Worm (Caenorhabditis elegans) whole organism, early embryonic: Measurements from ENCODE around the gene W08F4.5.
"Not testable (repeated sequence)": the region's sequence is repeated elsewhere in the genome, so short reads cannot be mapped to it uniquely, and the experiment has no call there.

ENCODE experiments used
- B0310.2 ChIP-seq: sonication (generic microtip); optimal IDR thresholded peaks from 2 replicates; lab custom pipeline; 2016; ENCODE audit warnings: mild to moderate bottlenecking, missing genetic modification characterization, missing compliant biosample characterization
- F13C5.2 ChIP-seq: sonication (generic microtip); optimal IDR thresholded peaks from 2 replicates; lab custom pipeline; 2017; ENCODE audit warnings: mild to moderate bottlenecking, missing genetic modification characterization, inconsistent platforms, missing compliant biosample characterization
- aly-1 ChIP-seq: sonication (generic microtip); optimal IDR thresholded peaks from 2 replicates; lab custom pipeline; 2016; ENCODE audit warnings: missing genetic modification characterization, missing compliant biosample characterization
- ama-1 ChIP-seq: fragments of 150-350 bp; optimal IDR thresholded peaks from 2 replicates; lab custom pipeline; 2014
- ceh-13 ChIP-seq: fragments of 200-800 bp; sonication (Bioruptor generic); optimal IDR thresholded peaks from 2 replicates; lab custom pipeline; 2018; ENCODE audit warnings: mild to moderate bottlenecking, missing genetic modification characterization, missing compliant biosample characterization
- ceh-36 ChIP-seq: sonication (generic microtip); optimal IDR thresholded peaks from 2 replicates; lab custom pipeline; 2016; ENCODE audit warnings: missing genetic modification characterization, inconsistent platforms, missing compliant biosample characterization
- ets-7 ChIP-seq: sonication (generic microtip); optimal IDR thresholded peaks from 2 replicates; lab custom pipeline; 2016; ENCODE audit warnings: missing genotype, missing genetic modification characterization, missing compliant biosample characterization
- flt-1 ChIP-seq: fragments of 200-800 bp; sonication (Bioruptor generic); IDR thresholded peaks from 2 replicates; pipeline ENCODE4 v1.3.6; 2022; ENCODE audit warnings: missing genetic modification characterization, missing compliant biosample characterization
- hmbx-1 ChIP-seq: sonication (generic microtip); optimal IDR thresholded peaks from 2 replicates; lab custom pipeline; 2016; ENCODE audit warnings: mild to moderate bottlenecking, missing genetic modification characterization, missing compliant biosample characterization
- hmg-4 ChIP-seq: fragments of 200-800 bp; sonication (Bioruptor generic); optimal IDR thresholded peaks from 2 replicates; lab custom pipeline; 2018; ENCODE audit warnings: mild to moderate bottlenecking, missing genetic modification characterization, missing compliant biosample characterization
- hnd-1 ChIP-seq: sonication (generic microtip); optimal IDR thresholded peaks from 2 replicates; lab custom pipeline; 2016; ENCODE audit warnings: missing genetic modification characterization, missing compliant biosample characterization
- pes-1 ChIP-seq: fragments of 200-800 bp; sonication (Bioruptor generic); IDR thresholded peaks from 2 replicates; pipeline ENCODE4 v1.3.6; 2022; ENCODE audit warnings: missing genetic modification reagents, missing genetic modification characterization, missing compliant biosample characterization
- scrt-1 ChIP-seq: fragments of 200-800 bp; sonication (Bioruptor generic); IDR thresholded peaks from 2 replicates; pipeline ENCODE4 v1.3.6; 2022; ENCODE audit warnings: missing genetic modification characterization, missing compliant biosample characterization
- sea-1 ChIP-seq: fragments of 200-800 bp; sonication (Bioruptor generic); conservative IDR thresholded peaks from 2 replicates; pipeline ENCODE4 v1.3.6; 2022; ENCODE audit warnings: missing genetic modification characterization, missing compliant biosample characterization
- tbx-11 ChIP-seq: fragments of 200-800 bp; sonication (Bioruptor generic); IDR thresholded peaks from 2 replicates; pipeline ENCODE4 v1.3.6; 2022; ENCODE audit warnings: missing genetic modification characterization, missing compliant biosample characterization
- tbx-37 ChIP-seq: fragments of 200-800 bp; sonication (Bioruptor generic); conservative IDR thresholded peaks from 2 replicates; pipeline ENCODE4 v1.3.6; 2022; ENCODE audit warnings: missing genetic modification reagents, missing genetic modification characterization, missing compliant biosample characterization
- tra-4 ChIP-seq: sonication (generic microtip); optimal IDR thresholded peaks from 2 replicates; lab custom pipeline; 2017; ENCODE audit warnings: missing genetic modification characterization, missing compliant biosample characterization

W08F4.5 gene

ce11 chrII:568776-569175, at the start of gene W08F4.5:
W08F4.5 (minus strand) TSS chrII:568876.
- TF ChIP-seq hmg-4 (GFP tag; lab: Kevin White, UChicago) (no peak), ama-1 (lab: Kevin White, UChicago) (no peak), tra-4 (tag; lab: Kevin White, UChicago) (no peak), scrt-1 (no peak)

- TF ChIP-seq hmg-4 (GFP tag; lab: Kevin White, UChicago) = no peak
- TF ChIP-seq ceh-13 (GFP tag; lab: Kevin White, UChicago) = no peak
- no peak for TF ChIP-seq pes-1 (GFP tag; lab: Robert Waterston, UW)
- no peak for TF ChIP-seq sea-1 (GFP tag; lab: Robert Waterston, UW)
- TF ChIP-seq B0310.2 = no peak
- TF ChIP-seq F13C5.2 (tag; lab: Kevin White, UChicago) = no peak
- TF ChIP-seq tbx-37 (GFP tag; lab: Robert Waterston, UW) = no peak
- no peak for TF ChIP-seq hnd-1 (tag; lab: Kevin White, UChicago)
- TF ChIP-seq hmbx-1 (tag; lab: Kevin White, UChicago) = no peak
- no peak for TF ChIP-seq ceh-36
- TF ChIP-seq ama-1 (lab: Kevin White, UChicago) = no peak
- no peak for TF ChIP-seq tra-4 (tag; lab: Kevin White, UChicago)
- TF ChIP-seq flt-1 (GFP tag; lab: Robert Waterston, UW) = no peak
- TF ChIP-seq ets-7 (tag; lab: Kevin White, UChicago) = no peak
- no peak for TF ChIP-seq scrt-1
- TF ChIP-seq aly-1 (tag; lab: Kevin White, UChicago) = no peak
- no peak for TF ChIP-seq tbx-11 (GFP tag; lab: Robert Waterston, UW)
Measured at ce11 chrII:614701-615100, 46.0 kb upstream of the W08F4.5 start.

- TF ChIP-seq sea-1 (GFP tag; lab: Robert Waterston, UW); pes-1 (GFP tag; lab: Robert Waterston, UW); tra-4 (tag; lab: Kevin White, UChicago): not testable (repeated sequence)
Measured at ce11 chrII:612361-612760, 43.7 kb upstream of the W08F4.5 start, which contains the start of gene clec-118. clec-118 (minus strand) TSS chrII:612461.

ce11 chrII:608757-609156, 40.1 kb upstream of the W08F4.5 start, which contains the start of gene W04H10.1:
W04H10.1 (plus strand) TSS chrII:609057.
- TF ChIP-seq ets-7 (tag; lab: Kevin White, UChicago) (no peak), aly-1 (tag; lab: Kevin White, UChicago) (no peak), B0310.2 (no peak), hnd-1 (tag; lab: Kevin White, UChicago) (no peak), hmbx-1 (tag; lab: Kevin White, UChicago) (no peak), tbx-37 (GFP tag; lab: Robert Waterston, UW) (no peak), scrt-1 (no peak)

ce11 chrII:608341-608740, 39.7 kb upstream of the W08F4.5 start, which contains the start of gene W04H10.6:
W04H10.6 (minus strand) TSS chrII:608441.
- TF ChIP-seq hmbx-1 (tag; lab: Kevin White, UChicago) (no peak), F13C5.2 (tag; lab: Kevin White, UChicago) (no peak), flt-1 (GFP tag; lab: Robert Waterston, UW) (no peak), tra-4 (tag; lab: Kevin White, UChicago) (no peak), ceh-13 (GFP tag; lab: Kevin White, UChicago) (no peak), scrt-1 (no peak), hmg-4 (GFP tag; lab: Kevin White, UChicago) (peak; percentile 1)

- no peak for TF ChIP-seq scrt-1
Measured at ce11 chrII:606033-606432, 37.4 kb upstream of the W08F4.5 start, which contains the start of gene W04H10.5. W04H10.5 (plus strand) TSS chrII:606333.

ce11 chrII:605267-605666, 36.6 kb upstream of the W08F4.5 start, which contains the start of gene W04H10.2:
W04H10.2 (plus strand) TSS chrII:605567.
- TF ChIP-seq hmbx-1 (tag; lab: Kevin White, UChicago) (no peak), B0310.2 (no peak), tbx-11 (GFP tag; lab: Robert Waterston, UW) (no peak), pes-1 (GFP tag; lab: Robert Waterston, UW) (no peak)

ce11 chrII:602969-603368, 34.3 kb upstream of the W08F4.5 start:
- TF ChIP-seq ama-1 (lab: Kevin White, UChicago) (no peak), tbx-37 (GFP tag; lab: Robert Waterston, UW) (no peak), hmbx-1 (tag; lab: Kevin White, UChicago) (no peak), scrt-1 (no peak), B0310.2 (no peak), ceh-13 (GFP tag; lab: Kevin White, UChicago) (no peak), ceh-36 (no peak)

ce11 chrII:602020-602419, 33.3 kb upstream of the W08F4.5 start, which contains the start of gene nhl-3:
nhl-3 (minus strand) TSS chrII:602120.
- TF ChIP-seq hmbx-1 (tag; lab: Kevin White, UChicago) (no peak), tbx-11 (GFP tag; lab: Robert Waterston, UW) (no peak), tra-4 (tag; lab: Kevin White, UChicago) (no peak), F13C5.2 (tag; lab: Kevin White, UChicago) (no peak)
